Worm (Caenorhabditis elegans) whole organism, early embryonic: Measurements from ENCODE around the gene C45G9.11.

Experiments
- B0310.2 ChIP-seq: sonication (generic microtip); optimal IDR thresholded peaks from 2 replicates; lab custom pipeline; 2016; ENCODE audit warnings: mild to moderate bottlenecking, missing genetic modification characterization, missing compliant biosample characterization
- F13C5.2 ChIP-seq: sonication (generic microtip); optimal IDR thresholded peaks from 2 replicates; lab custom pipeline; 2017; ENCODE audit warnings: mild to moderate bottlenecking, missing genetic modification characterization, inconsistent platforms, missing compliant biosample characterization
- aly-1 ChIP-seq: sonication (generic microtip); optimal IDR thresholded peaks from 2 replicates; lab custom pipeline; 2016; ENCODE audit warnings: missing genetic modification characterization, missing compliant biosample characterization
- ama-1 ChIP-seq: fragments of 150-350 bp; optimal IDR thresholded peaks from 2 replicates; lab custom pipeline; 2014
- ceh-13 ChIP-seq: fragments of 200-800 bp; sonication (Bioruptor generic); optimal IDR thresholded peaks from 2 replicates; lab custom pipeline; 2018; ENCODE audit warnings: mild to moderate bottlenecking, missing genetic modification characterization, missing compliant biosample characterization
- ceh-36 ChIP-seq: sonication (generic microtip); optimal IDR thresholded peaks from 2 replicates; lab custom pipeline; 2016; ENCODE audit warnings: missing genetic modification characterization, inconsistent platforms, missing compliant biosample characterization
- ets-7 ChIP-seq: sonication (generic microtip); optimal IDR thresholded peaks from 2 replicates; lab custom pipeline; 2016; ENCODE audit warnings: missing genotype, missing genetic modification characterization, missing compliant biosample characterization
- flt-1 ChIP-seq: fragments of 200-800 bp; sonication (Bioruptor generic); IDR thresholded peaks from 2 replicates; pipeline ENCODE4 v1.3.6; 2022; ENCODE audit warnings: missing genetic modification characterization, missing compliant biosample characterization
- hmbx-1 ChIP-seq: sonication (generic microtip); optimal IDR thresholded peaks from 2 replicates; lab custom pipeline; 2016; ENCODE audit warnings: mild to moderate bottlenecking, missing genetic modification characterization, missing compliant biosample characterization
- hmg-4 ChIP-seq: fragments of 200-800 bp; sonication (Bioruptor generic); optimal IDR thresholded peaks from 2 replicates; lab custom pipeline; 2018; ENCODE audit warnings: mild to moderate bottlenecking, missing genetic modification characterization, missing compliant biosample characterization
- hnd-1 ChIP-seq: sonication (generic microtip); optimal IDR thresholded peaks from 2 replicates; lab custom pipeline; 2016; ENCODE audit warnings: missing genetic modification characterization, missing compliant biosample characterization
- pes-1 ChIP-seq: fragments of 200-800 bp; sonication (Bioruptor generic); IDR thresholded peaks from 2 replicates; pipeline ENCODE4 v1.3.6; 2022; ENCODE audit warnings: missing genetic modification reagents, missing genetic modification characterization, missing compliant biosample characterization
- scrt-1 ChIP-seq: fragments of 200-800 bp; sonication (Bioruptor generic); IDR thresholded peaks from 2 replicates; pipeline ENCODE4 v1.3.6; 2022; ENCODE audit warnings: missing genetic modification characterization, missing compliant biosample characterization
- sea-1 ChIP-seq: fragments of 200-800 bp; sonication (Bioruptor generic); conservative IDR thresholded peaks from 2 replicates; pipeline ENCODE4 v1.3.6; 2022; ENCODE audit warnings: missing genetic modification characterization, missing compliant biosample characterization
- tbx-11 ChIP-seq: fragments of 200-800 bp; sonication (Bioruptor generic); IDR thresholded peaks from 2 replicates; pipeline ENCODE4 v1.3.6; 2022; ENCODE audit warnings: missing genetic modification characterization, missing compliant biosample characterization
- tbx-37 ChIP-seq: fragments of 200-800 bp; sonication (Bioruptor generic); conservative IDR thresholded peaks from 2 replicates; pipeline ENCODE4 v1.3.6; 2022; ENCODE audit warnings: missing genetic modification reagents, missing genetic modification characterization, missing compliant biosample characterization
- tra-4 ChIP-seq: sonication (generic microtip); optimal IDR thresholded peaks from 2 replicates; lab custom pipeline; 2017; ENCODE audit warnings: missing genetic modification characterization, missing compliant biosample characterization

The C45G9.11 gene

DNA sequence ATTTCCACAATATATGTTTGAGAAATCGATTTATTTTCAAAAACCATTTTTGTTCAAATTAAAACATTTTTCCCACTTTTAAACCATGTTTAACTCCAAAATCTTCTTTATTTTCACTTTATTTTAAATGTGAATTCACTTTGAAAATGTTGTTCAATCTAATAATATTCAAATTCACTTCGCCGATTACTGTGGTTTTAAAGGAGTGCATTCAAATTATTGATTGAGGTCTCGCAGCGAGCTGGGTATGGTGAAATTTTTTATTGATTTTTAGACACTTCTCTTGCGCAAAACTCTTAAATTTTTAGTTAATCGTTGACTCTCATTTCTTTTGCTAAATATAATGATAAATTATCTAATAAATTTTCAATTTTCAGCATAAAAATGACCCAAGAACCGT lies 20.8 kb downstream of the C45G9.11 start, which contains the start of gene C45G9.5:
Gene C45G9.5 (plus strand): TSS at position 378 of the 400 bp plus-strand sequence.
- TF ChIP-seq scrt-1 (GFP tag; lab: Robert Waterston, UW) (no peak), tbx-11 (no peak), B0310.2 (tag; lab: Kevin White, UChicago) (no peak), hmbx-1 (tag; lab: Kevin White, UChicago) (no peak), ets-7 (tag; lab: Kevin White, UChicago) (no peak), pes-1 (GFP tag; lab: Robert Waterston, UW) (no peak), ama-1 (no peak), hnd-1 (tag; lab: Kevin White, UChicago) (no peak), tra-4 (no peak), F13C5.2 (no peak), aly-1 (tag; lab: Kevin White, UChicago) (no peak), ceh-13 (no peak), flt-1 (GFP tag; lab: Robert Waterston, UW) (no peak), tbx-37 (no peak), ceh-36 (tag; lab: Kevin White, UChicago) (no peak)

DNA sequence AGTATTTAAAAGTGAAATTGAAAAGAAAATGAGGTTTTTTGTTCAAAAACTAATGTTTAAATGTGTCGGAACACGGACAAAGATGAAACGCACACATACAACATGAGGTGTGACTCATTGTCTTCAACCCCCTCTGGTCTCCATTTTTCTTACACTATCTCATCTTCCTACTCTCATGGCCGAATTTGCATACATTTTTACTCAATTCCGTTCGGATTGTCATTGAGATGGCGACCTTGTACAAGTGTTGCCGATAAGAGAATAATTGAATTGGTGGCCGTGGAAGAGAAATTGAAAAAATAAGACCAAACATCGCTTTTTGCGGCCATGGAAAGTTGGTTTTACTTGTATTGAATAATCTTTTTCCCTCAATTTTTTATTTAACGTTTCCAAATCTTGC lies 21.4 kb downstream of the C45G9.11 start, which contains the start of gene txbp-3:
Gene txbp-3 (minus strand): TSS at position 285 of the 400 bp plus-strand sequence.
- TF ChIP-seq ets-7 (tag; lab: Kevin White, UChicago) (no peak), ceh-13 (no peak), scrt-1 (GFP tag; lab: Robert Waterston, UW) (no peak), sea-1 (GFP tag; lab: Robert Waterston, UW) (no peak), F13C5.2 (no peak), flt-1 (GFP tag; lab: Robert Waterston, UW) (no peak), ceh-36 (tag; lab: Kevin White, UChicago) (no peak), pes-1 (GFP tag; lab: Robert Waterston, UW) (no peak), B0310.2 (tag; lab: Kevin White, UChicago) (no peak), ama-1 (no peak), hmg-4 (no peak), tra-4 (no peak), aly-1 (tag; lab: Kevin White, UChicago) (no peak)

DNA sequence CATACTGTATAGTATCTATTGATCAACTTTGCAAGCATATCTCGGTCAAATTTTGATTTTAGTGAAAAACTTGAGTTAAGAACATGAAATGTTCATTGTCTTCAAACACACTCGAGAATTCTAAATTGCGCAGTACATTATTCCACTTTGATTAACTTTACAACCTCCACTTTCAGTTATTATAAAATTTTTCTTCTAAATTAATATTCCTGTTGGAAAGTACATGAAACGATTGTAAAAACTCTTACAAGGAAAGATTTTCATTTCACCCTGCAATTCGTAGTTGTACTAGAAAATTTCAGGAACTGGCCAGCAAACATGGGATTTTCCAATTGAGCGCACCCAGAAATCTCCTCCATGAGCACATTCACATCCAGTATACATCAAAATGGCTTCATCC lies 23.8 kb downstream of the C45G9.11 start, which contains the start of gene C45G9.14:
Gene C45G9.14 (plus strand): TSS at position 301 of the 400 bp plus-strand sequence.
- TF ChIP-seq sea-1 (GFP tag; lab: Robert Waterston, UW) (no peak), B0310.2 (tag; lab: Kevin White, UChicago) (no peak), flt-1 (GFP tag; lab: Robert Waterston, UW) (no peak), scrt-1 (GFP tag; lab: Robert Waterston, UW) (no peak), ceh-36 (tag; lab: Kevin White, UChicago) (no peak), ets-7 (tag; lab: Kevin White, UChicago) (no peak), tra-4 (no peak)

DNA sequence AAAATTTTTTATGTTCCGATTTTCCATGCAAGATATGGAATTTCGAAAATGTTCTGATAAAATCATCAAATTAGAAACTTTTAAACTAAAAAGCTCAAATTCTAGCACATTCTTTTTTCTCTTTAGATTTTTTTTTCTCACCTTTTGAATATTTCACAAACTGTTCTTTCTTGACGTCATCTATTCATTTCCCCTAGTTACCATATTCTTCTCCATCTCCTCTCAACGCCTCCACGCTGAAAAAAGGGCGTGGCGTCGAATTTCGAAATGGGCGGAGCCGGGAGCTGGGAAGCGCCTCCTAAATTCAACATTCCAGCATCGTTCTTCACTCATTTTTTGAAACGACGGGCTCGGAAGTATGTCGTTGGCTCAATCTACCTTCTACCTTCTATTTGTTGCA lies 26.4 kb downstream of the C45G9.11 start, which contains the start of gene nlp-43:
Gene nlp-43 (plus strand): TSS at position 301 of the 400 bp plus-strand sequence.
- no peak for TF ChIP-seq hmbx-1 (tag; lab: Kevin White, UChicago)
- no peak for TF ChIP-seq F13C5.2
- no peak for TF ChIP-seq ceh-13
- no peak for TF ChIP-seq aly-1 (tag; lab: Kevin White, UChicago)
- no peak for TF ChIP-seq ets-7 (tag; lab: Kevin White, UChicago)
- TF ChIP-seq sea-1 (GFP tag; lab: Robert Waterston, UW), result no peak

DNA sequence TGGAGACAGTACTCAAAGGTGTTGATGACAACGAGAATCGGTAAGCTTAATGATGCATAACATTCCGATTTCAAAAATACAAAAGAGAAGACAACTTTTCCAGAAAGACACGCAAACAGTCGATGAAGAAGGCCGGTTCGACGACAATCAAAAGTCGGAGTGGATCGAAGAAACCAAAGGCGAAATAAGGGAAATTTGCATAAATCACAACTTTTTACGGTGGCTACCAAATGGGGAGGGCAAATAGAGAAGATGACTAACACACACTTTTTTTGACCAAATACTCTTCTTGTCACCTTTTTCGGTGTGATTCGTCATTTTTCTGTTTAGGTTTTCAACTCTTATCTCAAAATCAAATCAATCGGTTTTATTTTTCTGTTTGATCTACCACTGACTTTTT lies 32.4 kb downstream of the C45G9.11 start, which contains the start of gene C45G9.6:
Gene C45G9.6 (plus strand): TSS at position 301 of the 400 bp plus-strand sequence.
- TF ChIP-seq ceh-13 (no peak), ets-7 (tag; lab: Kevin White, UChicago) (no peak), ceh-36 (tag; lab: Kevin White, UChicago) (no peak), hmbx-1 (tag; lab: Kevin White, UChicago) (no peak)

DNA sequence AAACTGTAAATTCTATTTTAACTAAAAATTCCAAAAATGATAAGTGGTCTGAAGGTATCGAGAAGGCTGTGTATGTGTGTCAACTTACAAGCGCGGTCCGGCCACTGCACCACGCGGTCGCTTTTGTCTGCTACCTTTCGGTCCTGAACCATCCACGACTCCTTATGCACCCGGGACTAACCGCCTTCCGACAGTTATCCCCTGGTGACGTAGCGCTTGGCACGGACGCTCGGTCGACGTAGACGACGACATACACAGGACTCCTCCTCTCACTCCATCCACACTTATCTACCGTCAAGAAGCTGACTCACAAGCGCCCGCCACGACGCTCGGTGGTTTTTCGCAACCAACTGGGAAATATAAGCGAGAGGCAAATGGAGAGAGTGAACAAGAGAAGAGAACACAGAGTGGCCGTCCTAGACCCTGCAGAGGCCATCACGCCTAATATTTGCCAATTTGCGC lies 37.1 kb downstream of the C45G9.11 start:
- TF ChIP-seq tbx-11 (peak; percentile 90), hmg-4 (peak; percentile 97), sea-1 (GFP tag; lab: Robert Waterston, UW) (peak; percentile 87), hnd-1 (tag; lab: Kevin White, UChicago) (peak; percentile 65), flt-1 (GFP tag; lab: Robert Waterston, UW) (peak; percentile 82), ceh-36 (tag; lab: Kevin White, UChicago) (peak; percentile 82), B0310.2 (tag; lab: Kevin White, UChicago) (peak; percentile 80), ceh-13 (peak; percentile 81), tbx-37 (peak; percentile 90), scrt-1 (GFP tag; lab: Robert Waterston, UW) (peak; percentile 88), ets-7 (tag; lab: Kevin White, UChicago) (peak; percentile 85), F13C5.2 (peak; percentile 91), pes-1 (GFP tag; lab: Robert Waterston, UW) (peak; percentile 90), hmbx-1 (tag; lab: Kevin White, UChicago) (peak; percentile 69), tra-4 (peak; percentile 83), aly-1 (tag; lab: Kevin White, UChicago) (peak; percentile 97)

DNA sequence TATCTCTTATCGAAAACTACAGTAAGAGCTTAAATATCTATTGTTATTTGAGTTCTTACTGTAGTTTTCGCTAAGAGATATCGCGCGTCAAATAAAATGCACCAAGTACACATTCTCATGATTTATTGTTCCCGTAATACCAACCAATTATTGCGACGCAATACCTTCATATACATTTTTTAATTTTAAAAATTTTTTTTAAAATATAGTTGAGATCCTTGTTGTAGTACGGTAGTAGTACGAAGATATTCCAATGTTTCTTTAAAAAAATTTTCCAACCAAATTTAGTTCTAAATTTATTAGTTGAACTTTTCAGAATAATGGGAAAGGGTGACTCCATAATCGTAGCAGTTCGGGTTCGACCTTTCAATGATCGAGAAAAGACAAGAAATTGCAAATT lies 37.9 kb downstream of the C45G9.11 start, which contains the start of gene klp-6:
Gene klp-6 (plus strand): TSS at position 301 of the 400 bp plus-strand sequence.
- TF ChIP-seq flt-1 (GFP tag; lab: Robert Waterston, UW), result no peak
- no peak for TF ChIP-seq ceh-36 (tag; lab: Kevin White, UChicago)
- TF ChIP-seq tra-4, result no peak
- no peak for TF ChIP-seq aly-1 (tag; lab: Kevin White, UChicago)

DNA sequence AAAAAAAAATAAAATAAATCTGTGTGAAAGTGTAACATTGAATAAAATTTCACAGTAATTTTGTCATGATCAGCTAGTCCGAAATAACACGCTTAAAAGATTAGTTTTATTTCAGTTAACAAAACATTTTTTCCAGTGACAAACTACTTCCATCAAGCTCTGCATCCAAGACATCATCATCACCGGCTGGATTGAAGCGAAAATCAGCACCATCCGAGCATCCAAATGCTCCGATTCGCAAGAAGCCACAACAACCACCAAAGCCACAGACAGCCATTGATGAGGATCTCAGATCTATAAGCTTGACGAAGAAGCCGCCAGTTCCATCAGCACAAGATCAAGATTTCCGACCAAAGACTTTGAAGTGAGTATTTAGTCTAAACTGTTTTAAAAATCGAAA lies 41.3 kb downstream of the C45G9.11 start:
- TF ChIP-seq hmg-4 (no peak), B0310.2 (tag; lab: Kevin White, UChicago) (peak; percentile 32), sea-1 (GFP tag; lab: Robert Waterston, UW) (0 out of 2 replicates have a peak, but pooled peaks have one; percentile 16), tbx-37 (no peak), tra-4 (no peak), ceh-13 (no peak), ama-1 (peak; percentile 27), hmbx-1 (tag; lab: Kevin White, UChicago) (no peak), scrt-1 (GFP tag; lab: Robert Waterston, UW) (no peak)
